Worm (Caenorhabditis elegans): ENCODE measurements around the gene srh-166.

DNA sequence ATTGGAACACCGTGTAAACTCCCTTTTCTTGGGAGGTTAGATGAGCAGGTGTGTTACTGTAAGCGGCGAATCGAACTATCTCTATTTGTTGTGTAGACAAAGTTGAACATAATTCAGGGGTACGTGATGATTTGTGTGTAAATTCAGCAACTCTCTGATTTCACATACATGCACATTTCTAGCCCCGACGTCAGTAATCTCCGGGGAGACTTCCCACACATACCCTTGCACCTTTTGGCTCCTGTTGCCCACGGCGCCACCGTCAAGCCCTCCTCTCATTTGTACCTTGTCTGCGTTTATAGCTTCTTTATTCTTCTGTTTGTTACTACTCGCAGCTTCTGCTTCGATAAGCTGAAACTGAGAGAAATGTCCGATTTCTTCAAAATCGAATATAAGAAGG is 6.7 kb downstream of the srh-166 start, which contains the start of gene Y38H6C.25:
- TF ChIP-seq lin-39 (tag; optimal IDR thresholded peaks at IDR 0.05) (no peak), nhr-10 (tag; optimal IDR thresholded peaks at IDR 0.05) (no peak), ama-1 (optimal IDR thresholded peaks at IDR 0.05) (no peak), lin-13 (GFP tag; optimal IDR thresholded peaks at IDR 0.05) (no peak), unc-39 (tag; optimal IDR thresholded peaks at IDR 0.05) (no peak)

Data from whole organism, L4 larva.